Fruit fly (Drosophila melanogaster) whole organism, embryonic: ENCODE results near the gene teq.
A peak's percentile ranks its signal among the peaks of the same experiment; 100 is the strongest.

Source experiments
- CG1024 ChIP-seq: fragments of 200-800 bp; sonication (Bioruptor generic); IDR thresholded peaks from 2 replicates; pipeline ENCODE4 v1.3.6; 2022; ENCODE audit warnings: missing biosample characterization, missing genetic modification characterization
- CG11696 ChIP-seq: fragments of 200-800 bp; sonication (Bioruptor generic); IDR thresholded peaks from 2 replicates; pipeline ENCODE4 v1.3.6; 2022; ENCODE audit warnings: missing biosample characterization, missing genetic modification characterization
- CG12769 ChIP-seq: fragments of 200-800 bp; sonication (Bioruptor generic); optimal IDR thresholded peaks from 2 replicates; lab custom pipeline; 2019; ENCODE audit warnings: missing biosample characterization, mild to moderate bottlenecking, missing genetic modification characterization, moderate library complexity
- CG15269 ChIP-seq: fragments of 200-800 bp; sonication (Bioruptor generic); optimal IDR thresholded peaks from 2 replicates; lab custom pipeline; 2018; ENCODE audit warnings: missing biosample characterization, mild to moderate bottlenecking, missing genetic modification characterization, moderate library complexity
- CG1529 ChIP-seq: fragments of 200-800 bp; sonication (Bioruptor generic); optimal IDR thresholded peaks from 3 replicates; lab custom pipeline; 2018; ENCODE audit warnings: missing biosample characterization, missing genetic modification characterization
- CG16779 ChIP-seq: fragments of 200-800 bp; sonication (Bioruptor generic); IDR thresholded peaks from 2 replicates; pipeline ENCODE4 v1.3.6; 2022; ENCODE audit warnings: missing biosample characterization, missing genetic modification characterization
- CG17359 ChIP-seq: fragments of 200-800 bp; sonication (Bioruptor generic); optimal IDR thresholded peaks from 3 replicates; lab custom pipeline; 2018; ENCODE audit warnings: missing biosample characterization, mild to moderate bottlenecking, missing genetic modification characterization, moderate library complexity
- CG17912 ChIP-seq: fragments of 200-800 bp; sonication (Bioruptor generic); optimal IDR thresholded peaks from 2 replicates; lab custom pipeline; 2018; ENCODE audit warnings: missing biosample characterization, mild to moderate bottlenecking, missing genetic modification characterization
- CG32772 ChIP-seq: fragments of 200-800 bp; sonication (Bioruptor generic); IDR thresholded peaks from 2 replicates; pipeline ENCODE4 v1.3.6; 2022; ENCODE audit warnings: missing biosample characterization, missing genetic modification characterization
- CG4282 ChIP-seq: fragments of 200-800 bp; sonication (Bioruptor generic); optimal IDR thresholded peaks from 2 replicates; lab custom pipeline; 2016; ENCODE audit warnings: missing biosample characterization, missing genetic modification characterization
- CG4404 ChIP-seq: fragments of 200-800 bp; sonication (Bioruptor generic); IDR thresholded peaks from 2 replicates; pipeline ENCODE4 v1.3.6; 2022; ENCODE audit warnings: missing biosample characterization, missing genetic modification characterization
- CG6272 ChIP-seq: fragments of 200-800 bp; sonication (Bioruptor generic); IDR thresholded peaks from 2 replicates; pipeline ENCODE4 v1.3.6; 2022; ENCODE audit warnings: missing biosample characterization, missing genetic modification characterization
- CG8290 ChIP-seq, 3 experiments: fragments of 200-800 bp; sonication (Bioruptor generic); optimal IDR thresholded peaks; 2 replicates each; lab custom pipeline; 2016 to 2019; ENCODE audit warnings: missing biosample characterization in 3 of 3, missing genetic modification characterization in 3 of 3, mild to moderate bottlenecking in 2 of 3, moderate library complexity in 1 of 3
- CG9876 ChIP-seq: fragments of 200-800 bp; sonication (Bioruptor generic); optimal IDR thresholded peaks from 2 replicates; lab custom pipeline; 2016; ENCODE audit warnings: missing biosample characterization, missing genetic modification characterization
- Camta ChIP-seq: fragments of 200-800 bp; sonication (Bioruptor generic); optimal IDR thresholded peaks from 2 replicates; lab custom pipeline; 2016; ENCODE audit warnings: missing biosample characterization, missing genetic modification characterization
- Chrac-16 ChIP-seq: fragments of 200-800 bp; sonication (Bioruptor generic); optimal IDR thresholded peaks from 3 replicates; lab custom pipeline; 2016; ENCODE audit warnings: missing biosample characterization, missing genetic modification characterization
- D19A ChIP-seq: fragments of 200-800 bp; optimal IDR thresholded peaks from 3 replicates; lab custom pipeline; 2019; ENCODE audit warnings: missing biosample characterization, mild to moderate bottlenecking, missing genetic modification characterization, moderate library complexity
- Dref ChIP-seq: fragments of 200-800 bp; sonication (Bioruptor generic); IDR thresholded peaks from 2 replicates; pipeline ENCODE4 v1.3.6; 2022; ENCODE audit warnings: missing biosample characterization, missing genetic modification characterization
- Drgx ChIP-seq: fragments of 200-800 bp; sonication (Bioruptor generic); IDR thresholded peaks from 2 replicates; pipeline ENCODE4 v1.3.6; 2022; ENCODE audit warnings: missing biosample characterization, missing genetic modification characterization
- Eip74EF ChIP-seq, 2 experiments: fragments of 200-800 bp in 1 of 2; fragments of >200 bp in 1 of 2; sonication (Bioruptor generic) in 1 of 2; optimal IDR thresholded peaks; 2 replicates each; lab custom pipeline; 2017 to 2019; ENCODE audit warnings: missing biosample characterization in 2 of 2, missing genetic modification characterization in 2 of 2, mild to moderate bottlenecking in 1 of 2, moderate library complexity in 1 of 2
- Elba2 ChIP-seq: fragments of 200-800 bp; sonication (Bioruptor generic); optimal IDR thresholded peaks from 3 replicates; lab custom pipeline; 2016; ENCODE audit warnings: missing biosample characterization, missing genetic modification characterization
- Gsc ChIP-seq: fragments of 200-800 bp; sonication (Bioruptor generic); IDR thresholded peaks from 2 replicates; pipeline ENCODE4 v1.3.6; 2022; ENCODE audit warnings: missing biosample characterization, missing genetic modification characterization
- HLH3B ChIP-seq: fragments of 200-800 bp; sonication (Bioruptor generic); IDR thresholded peaks from 2 replicates; pipeline ENCODE4 v1.3.6; 2022; ENCODE audit warnings: missing biosample characterization, missing genetic modification characterization
- Hmr ChIP-seq: fragments of 200-800 bp; sonication (Bioruptor generic); optimal IDR thresholded peaks from 3 replicates; lab custom pipeline; 2017; ENCODE audit warnings: mild to moderate bottlenecking, missing biosample characterization, missing genetic modification reagents, missing genetic modification characterization
- Meics ChIP-seq: fragments of 200-800 bp; sonication (Bioruptor generic); optimal IDR thresholded peaks from 2 replicates; lab custom pipeline; 2017; ENCODE audit warnings: missing biosample characterization, mild to moderate bottlenecking, missing genetic modification characterization
- Opbp ChIP-seq: fragments of 200-800 bp; sonication (Bioruptor generic); IDR thresholded peaks from 3 replicates; pipeline ENCODE4 v1.3.6; 2022; ENCODE audit warnings: missing biosample characterization, missing genetic modification characterization; ENCODE audit not compliant: partially characterized antibody
- Rx ChIP-seq: fragments of 200-800 bp; sonication (Bioruptor generic); IDR thresholded peaks from 2 replicates; pipeline ENCODE4 v1.3.6; 2022; ENCODE audit warnings: missing biosample characterization, missing genetic modification characterization
- chinmo ChIP-seq: fragments of 200-800 bp; sonication (Bioruptor generic); IDR thresholded peaks from 4 replicates; pipeline ENCODE4 v1.3.6; 2022; ENCODE audit warnings: missing biosample characterization, missing genetic modification characterization; ENCODE audit not compliant: partially characterized antibody
- crc ChIP-seq: fragments of 200-800 bp; sonication (Bioruptor generic); optimal IDR thresholded peaks from 2 replicates; lab custom pipeline; 2016; ENCODE audit warnings: missing biosample characterization, missing genetic modification characterization
- crol ChIP-seq: fragments of 200-800 bp; sonication (Bioruptor generic); IDR thresholded peaks from 2 replicates; pipeline ENCODE4 v1.3.6; 2022; ENCODE audit warnings: missing biosample characterization, missing genetic modification characterization
- cwo ChIP-seq: fragments of 200-800 bp; sonication (Bioruptor generic); optimal IDR thresholded peaks from 3 replicates; lab custom pipeline; 2017; ENCODE audit warnings: missing biosample characterization, missing genetic modification characterization, mild to moderate bottlenecking, moderate library complexity, missing genetic modification reagents
- da ChIP-seq: fragments of 200-800 bp; sonication (Bioruptor generic); optimal IDR thresholded peaks from 2 replicates; lab custom pipeline; 2016; ENCODE audit warnings: missing biosample characterization, missing genetic modification characterization
- danr ChIP-seq: fragments of 200-800 bp; sonication (Bioruptor generic); IDR thresholded peaks from 2 replicates; pipeline ENCODE4 v1.3.6; 2022; ENCODE audit warnings: missing biosample characterization, missing genetic modification characterization
- dpn ChIP-seq, 2 experiments: fragments of 200-800 bp; sonication (Bioruptor generic); optimal IDR thresholded peaks; 3 replicates each; lab custom pipeline; 2016; ENCODE audit warnings: missing biosample characterization in 2 of 2, missing genetic modification characterization in 2 of 2
- exex ChIP-seq: fragments of 200-800 bp; sonication (Bioruptor generic); optimal IDR thresholded peaks from 4 replicates; lab custom pipeline; 2018; ENCODE audit warnings: missing biosample characterization, mild to moderate bottlenecking, missing genetic modification characterization, moderate library complexity
- eyg ChIP-seq: fragments of 200-800 bp; sonication (Bioruptor generic); optimal IDR thresholded peaks from 3 replicates; lab custom pipeline; 2016; ENCODE audit warnings: missing biosample characterization, missing genetic modification characterization
- gcm ChIP-seq: fragments of 200-800 bp; sonication (Bioruptor generic); optimal IDR thresholded peaks from 2 replicates; lab custom pipeline; 2019; ENCODE audit warnings: missing biosample characterization, mild to moderate bottlenecking, missing genetic modification characterization, moderate library complexity
- hkb ChIP-seq, 2 experiments: fragments of 200-800 bp in 1 of 2; fragments of >200 bp in 1 of 2; sonication (Bioruptor generic) in 1 of 2; IDR thresholded peaks in 1 of 2; optimal IDR thresholded peaks in 1 of 2; 2 replicates each; pipeline versions ENCODE4 v1.3.6 to Lab custom; 2017 to 2022; ENCODE audit warnings: missing biosample characterization in 1 of 2, missing genetic modification characterization in 1 of 2
- prd ChIP-seq, 3 experiments: fragments of >200 bp in 2 of 3; fragments of 200-800 bp in 1 of 3; sonication (Bioruptor generic) in 1 of 3; optimal IDR thresholded peaks in 2 of 3; IDR thresholded peaks in 1 of 3; 2 replicates in 2 of 3; 3 replicates in 1 of 3; pipeline versions ENCODE4 v1.3.6 to Lab custom; 2017 to 2022; ENCODE audit warnings: missing biosample characterization in 1 of 3, missing genetic modification characterization in 1 of 3
- pzg ChIP-seq: fragments of 200-800 bp; sonication (Bioruptor generic); optimal IDR thresholded peaks from 3 replicates; lab custom pipeline; 2018; ENCODE audit warnings: missing biosample characterization, mild to moderate bottlenecking, missing genetic modification characterization, moderate library complexity
- run ChIP-seq: fragments of 200-800 bp; sonication (Bioruptor generic); optimal IDR thresholded peaks from 3 replicates; lab custom pipeline; 2018; ENCODE audit warnings: missing biosample characterization, mild to moderate bottlenecking, missing genetic modification characterization
- sisA ChIP-seq: fragments of 200-800 bp; sonication (Bioruptor generic); IDR thresholded peaks from 2 replicates; pipeline ENCODE4 v1.3.6; 2022; ENCODE audit warnings: missing biosample characterization, missing genetic modification characterization
- slbo ChIP-seq: fragments of 200-800 bp; sonication (Bioruptor generic); IDR thresholded peaks from 2 replicates; pipeline ENCODE4 v1.3.6; 2022; ENCODE audit warnings: missing biosample characterization, missing genetic modification characterization
- sna ChIP-seq: fragments of 200-800 bp; sonication (Bioruptor generic); IDR thresholded peaks from 2 replicates; pipeline ENCODE4 v1.3.6; 2022; ENCODE audit warnings: missing biosample characterization, missing genetic modification characterization; ENCODE audit not compliant: partially characterized antibody
- tna ChIP-seq: fragments of 200-800 bp; sonication (Bioruptor generic); IDR thresholded peaks from 2 replicates; pipeline ENCODE4 v1.3.6; 2022; ENCODE audit warnings: missing biosample characterization, missing genetic modification characterization; ENCODE audit not compliant: partially characterized antibody
- toy ChIP-seq: fragments of 200-800 bp; sonication (Bioruptor generic); IDR thresholded peaks from 2 replicates; pipeline ENCODE4 v1.3.6; 2022; ENCODE audit warnings: missing biosample characterization, missing genetic modification characterization

The teq gene

DNA sequence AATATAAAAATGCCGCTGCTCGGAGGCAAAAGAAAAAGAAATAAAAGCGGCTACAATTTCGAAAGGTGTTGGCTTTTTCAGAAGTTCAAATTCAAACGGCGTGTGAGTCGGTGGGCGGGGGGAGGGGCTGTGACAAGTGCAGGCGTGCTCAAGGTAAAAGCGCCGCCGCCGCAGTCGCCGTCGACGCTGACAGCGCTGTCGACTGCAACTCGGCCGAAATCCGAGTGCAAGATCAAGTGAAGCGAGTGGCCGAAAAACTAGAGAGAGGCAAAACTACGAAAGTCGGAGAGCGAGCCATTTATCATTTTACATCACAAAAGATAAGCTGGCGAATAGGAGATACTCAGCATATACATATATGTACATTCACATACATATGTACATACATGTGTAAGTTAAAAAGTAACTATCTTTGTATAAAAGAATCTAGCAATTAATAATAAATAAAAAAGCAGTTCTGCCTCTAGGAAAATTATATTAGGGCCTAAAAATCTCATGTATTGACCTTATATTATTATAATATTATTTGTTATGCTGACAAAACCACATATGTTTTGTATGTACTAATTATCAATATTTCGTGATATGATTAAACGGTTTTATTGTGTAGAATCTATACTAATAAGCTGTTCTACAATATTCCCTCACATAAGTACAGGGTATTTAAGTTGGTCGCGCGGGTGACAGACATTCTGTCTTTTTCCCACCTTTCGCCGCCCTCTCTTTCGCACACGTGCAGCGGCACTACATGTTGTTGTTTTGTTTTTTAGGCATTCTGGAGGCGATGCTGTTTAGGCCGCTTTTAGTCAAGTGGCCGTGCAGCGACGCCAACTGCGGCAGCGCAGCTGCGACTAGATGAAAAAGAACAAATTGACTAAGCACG lies 54.5 kb downstream of the teq start (continued):
- no peak for TF ChIP-seq toy (GFP tag; lab: Robert Waterston, UW)
- TF ChIP-seq CG8290 (GFP tag; optimal IDR thresholded peaks at IDR 0.05; lab: Kevin White, UChicago), result no peak
- TF ChIP-seq CG8290 (tag; optimal IDR thresholded peaks at IDR 0.05; lab: Kevin White, UChicago), result peak in 1 of 2 experiments; percentile 13
- TF ChIP-seq HLH3B, result peak; percentile 44; the same call in 1 of the 2 replicates
- TF ChIP-seq Eip74EF (GFP tag; optimal IDR thresholded peaks at IDR 0.05; lab: Kevin White, UChicago), result peak in 1 of 2 experiments; percentile 65
- no peak for TF ChIP-seq CG16779 (GFP tag; lab: Robert Waterston, UW)
- TF ChIP-seq tna, result no peak
- peak; percentile 39 for TF ChIP-seq sisA (GFP tag; lab: Robert Waterston, UW)
- no peak for TF ChIP-seq Gsc (GFP tag; lab: Robert Waterston, UW)
- peak; percentile 79 for TF ChIP-seq D19A
- TF ChIP-seq sna (GFP tag; lab: Robert Waterston, UW), result no peak
- TF ChIP-seq Camta (GFP tag; lab: Kevin White, UChicago), result no peak
- no peak for TF ChIP-seq prd (optimal IDR thresholded peaks at IDR 0.05; lab: Kevin White, UChicago)
- TF ChIP-seq prd (GFP tag; IDR thresholded peaks at IDR 0.05; lab: Robert Waterston, UW), result peak; percentile 43; the same call in 1 of the 3 replicates
- no peak for TF ChIP-seq CG1024 (GFP tag; lab: Robert Waterston, UW)
- TF ChIP-seq CG4404 (GFP tag; lab: Robert Waterston, UW), result no peak
- peak; percentile 44 for TF ChIP-seq Hmr (GFP tag; lab: Kevin White, UChicago)
- TF ChIP-seq run, result peak; percentile 51
- TF ChIP-seq pzg (GFP tag; lab: Kevin White, UChicago), result no peak
- peak; percentile 38 for TF ChIP-seq exex (tag; lab: Kevin White, UChicago)
- TF ChIP-seq CG11696 (GFP tag; lab: Robert Waterston, UW), result no peak; the same call in 1 of the 2 replicates
- no peak for TF ChIP-seq eyg (GFP tag; lab: Kevin White, UChicago)
- TF ChIP-seq crc (GFP tag; lab: Kevin White, UChicago), result no peak
- 0 out of 3 replicates have a peak, but pooled peaks have one; percentile 36 for TF ChIP-seq Opbp (GFP tag; lab: Robert Waterston, UW)
- TF ChIP-seq CG32772 (GFP tag; lab: Robert Waterston, UW), result 0 out of 2 replicates have a peak, but pooled peaks have one; percentile 7
- TF ChIP-seq CG9876, result no peak
- TF ChIP-seq da (GFP tag; lab: Kevin White, UChicago), result no peak
- no peak for TF ChIP-seq danr (GFP tag; lab: Robert Waterston, UW)
- TF ChIP-seq Meics, result peak; percentile 45
- TF ChIP-seq CG12769 (tag; lab: Kevin White, UChicago), result no peak
- no peak for TF ChIP-seq Drgx (GFP tag; lab: Robert Waterston, UW)
- peak; percentile 47 for TF ChIP-seq cwo (GFP tag; lab: Kevin White, UChicago)
- peak; percentile 80 for TF ChIP-seq CG15269
- no peak for TF ChIP-seq Dref (GFP tag; lab: Robert Waterston, UW)
- TF ChIP-seq hkb (optimal IDR thresholded peaks at IDR 0.05; lab: Kevin White, UChicago), result no peak
- TF ChIP-seq hkb (GFP tag; IDR thresholded peaks at IDR 0.05; lab: Robert Waterston, UW), result peak; percentile 36; the same call in 1 of the 2 replicates
- TF ChIP-seq dpn (GFP tag; optimal IDR thresholded peaks at IDR 0.05; lab: Kevin White, UChicago), result peak in 1 of 2 experiments; percentile 74
- TF ChIP-seq CG6272 (GFP tag; lab: Robert Waterston, UW), result no peak
- TF ChIP-seq CG1529 (GFP tag; lab: Kevin White, UChicago), result peak; percentile 73
- TF ChIP-seq Chrac-16 (GFP tag; lab: Kevin White, UChicago), result peak; percentile 42
- TF ChIP-seq CG17359 (tag; lab: Kevin White, UChicago), result peak; percentile 59
- TF ChIP-seq slbo (GFP tag; lab: Robert Waterston, UW), result 0 out of 2 replicates have a peak, but pooled peaks have one; percentile 44
- peak; percentile 61 for TF ChIP-seq gcm (GFP tag; lab: Kevin White, UChicago)
- no peak for TF ChIP-seq Elba2 (GFP tag; lab: Kevin White, UChicago)
- peak; percentile 83 for TF ChIP-seq crol
- no peak for TF ChIP-seq Rx (GFP tag; lab: Robert Waterston, UW)
- TF ChIP-seq CG17912 (GFP tag; lab: Kevin White, UChicago), result peak; percentile 10
- TF ChIP-seq chinmo (GFP tag; lab: Robert Waterston, UW), result peak; percentile 95
- no peak for TF ChIP-seq CG4282 (GFP tag; lab: Kevin White, UChicago)
